Worm (Caenorhabditis elegans) whole organism, mixed stage, embryonic: ENCODE data around the gene tric-1B.1.

Source experiments
- drap-1 ChIP-seq: fragments of 200-800 bp; sonication (Bioruptor generic); optimal IDR thresholded peaks from 3 replicates; lab custom pipeline; 2018; ENCODE audit warnings: mild to moderate bottlenecking, missing genetic modification characterization, missing compliant biosample characterization
- nhr-28 ChIP-seq: fragments of 150-350 bp; optimal IDR thresholded peaks from 2 replicates; lab custom pipeline; 2014; ENCODE audit warnings: missing biosample characterization, missing genetic modification characterization
- unc-62 ChIP-seq: fragments of 150-350 bp; optimal IDR thresholded peaks from 2 replicates; lab custom pipeline; 2014; ENCODE audit warnings: missing biosample characterization, missing genetic modification reagents, missing genetic modification characterization
- ztf-11 ChIP-seq: fragments of 150-350 bp; optimal IDR thresholded peaks from 2 replicates; lab custom pipeline; 2014; ENCODE audit warnings: missing biosample characterization, missing genetic modification characterization

ce11 chrII:12303142-12303541, 37.1 kb upstream of the tric-1B.1 start, which contains the start of gene sre-50:
- no peak for TF ChIP-seq unc-62 (GFP tag; lab: Kevin White, UChicago)
- TF ChIP-seq nhr-28 (tag; lab: Kevin White, UChicago) = no peak
- no peak for TF ChIP-seq ztf-11
- TF ChIP-seq drap-1 (GFP tag; lab: Kevin White, UChicago) = no peak
